ENCODE assay signal across 3 fruit fly cellular contexts in genomic region chr3L:18632187-18632635, dm6.
TF ChIP-seq lines count a peak whose summit lies in the region.

No protein-coding gene starts in this region.

- no peak for TF ChIP-seq CTCF in whole organism, embryonic (GFP tag; optimal IDR thresholded peaks at IDR 0.05; lab: Kevin White, UChicago)

TF ChIP-seq in whole organism, embryonic, 481 proteins besides CTCF, POLR2A, EP300 and RAD21 (continues in another document):
- TF ChIP-seq grn (GFP tag; optimal IDR thresholded peaks at IDR 0.05; lab: Kevin White, UChicago) (peak; percentile 57), CG10366 (GFP tag; IDR thresholded peaks at IDR 0.05; lab: Robert Waterston, UW) (no peak), Ets97D (GFP tag; optimal IDR thresholded peaks at IDR 0.05; lab: Kevin White, UChicago) (no peak), CG32767 (GFP tag; IDR thresholded peaks at IDR 0.05; lab: Robert Waterston, UW) (no peak), corto (GFP tag; optimal IDR thresholded peaks at IDR 0.05; lab: Kevin White, UChicago) (peak; percentile 17), Hey (tag; optimal IDR thresholded peaks at IDR 0.05; lab: Kevin White, UChicago) (no peak), Dip3 (GFP tag; optimal IDR thresholded peaks at IDR 0.05; lab: Kevin White, UChicago) (no peak), chinmo (GFP tag; IDR thresholded peaks at IDR 0.05; lab: Robert Waterston, UW; ENCODE audit: partially characterized antibody) (0 out of 4 replicates have a peak, but pooled peaks have one; percentile 57), CG4854 (GFP tag; optimal IDR thresholded peaks at IDR 0.05; lab: Kevin White, UChicago) (no peak), CG17361 (GFP tag; IDR thresholded peaks at IDR 0.05; lab: Robert Waterston, UW) (no peak), Stat92E (GFP tag; optimal IDR thresholded peaks at IDR 0.05; lab: Kevin White, UChicago) (no peak), CG15011 (GFP tag; optimal IDR thresholded peaks at IDR 0.05; lab: Kevin White, UChicago) (no peak), sug (tag; optimal IDR thresholded peaks at IDR 0.05; lab: Kevin White, UChicago) (peak; percentile 56), sqz (GFP tag; optimal IDR thresholded peaks at IDR 0.05; lab: Kevin White, UChicago) (peak; percentile 12), al (GFP tag; IDR thresholded peaks at IDR 0.05; lab: Robert Waterston, UW) (no peak), hbn (GFP tag; IDR thresholded peaks at IDR 0.05; lab: Robert Waterston, UW; ENCODE audit: partially characterized antibody) (no peak), sens-2 (GFP tag; IDR thresholded peaks at IDR 0.05; lab: Robert Waterston, UW) (no peak), ac (GFP tag; optimal IDR thresholded peaks at IDR 0.05; lab: Kevin White, UChicago) (no peak), CG43689 (GFP tag; IDR thresholded peaks at IDR 0.05; lab: Robert Waterston, UW) (no peak), danr (GFP tag; IDR thresholded peaks at IDR 0.05; lab: Robert Waterston, UW) (no peak), sob (GFP tag; IDR thresholded peaks at IDR 0.05; lab: Robert Waterston, UW) (peak; percentile 28; the same call in 1 of the 2 replicates), CG33213 (GFP tag; optimal IDR thresholded peaks at IDR 0.05; lab: Kevin White, UChicago) (no peak), cwo (GFP tag; optimal IDR thresholded peaks at IDR 0.05; lab: Kevin White, UChicago) (peak; percentile 67), ci (GFP tag; IDR thresholded peaks at IDR 0.05; lab: Robert Waterston, UW) (no peak), BtbVII (GFP tag; optimal IDR thresholded peaks at IDR 0.05; lab: Kevin White, UChicago) (no peak), CG1792 (GFP tag; optimal IDR thresholded peaks at IDR 0.05; lab: Kevin White, UChicago) (no peak), pfk (GFP tag; optimal IDR thresholded peaks at IDR 0.05; lab: Kevin White, UChicago) (no peak), CG15601 (tag; optimal IDR thresholded peaks at IDR 0.05; lab: Kevin White, UChicago) (no peak), Deaf1 (tag; optimal IDR thresholded peaks at IDR 0.05; lab: Kevin White, UChicago) (no peak), CG6791 (GFP tag; IDR thresholded peaks at IDR 0.05; lab: Robert Waterston, UW; ENCODE audit: partially characterized antibody) (no peak), CG17568 (GFP tag; optimal IDR thresholded peaks at IDR 0.05; lab: Kevin White, UChicago) (peak; percentile 35)

TF ChIP-seq in whole organism, prepupa, 60 proteins besides CTCF, POLR2A, EP300 and RAD21:
- TF ChIP-seq vri (GFP tag; optimal IDR thresholded peaks at IDR 0.05; lab: Kevin White, UChicago) (peak; percentile 93), CG3919 (GFP tag; optimal IDR thresholded peaks at IDR 0.05; lab: Kevin White, UChicago) (no peak), CG7368 (GFP tag; optimal IDR thresholded peaks at IDR 0.05; lab: Kevin White, UChicago) (no peak), fd85E (GFP tag; optimal IDR thresholded peaks at IDR 0.05; lab: Kevin White, UChicago) (no peak), Eip93F (GFP tag; optimal IDR thresholded peaks at IDR 0.05; lab: Kevin White, UChicago) (peak; percentile 58), fkh (GFP tag; optimal IDR thresholded peaks at IDR 0.05; lab: Kevin White, UChicago) (peak; percentile 64), Ets21C (GFP tag; optimal IDR thresholded peaks at IDR 0.05; lab: Kevin White, UChicago) (no peak), CG15336 (GFP tag; IDR thresholded peaks at IDR 0.05; lab: Robert Waterston, UW) (no peak), pdm3 (GFP tag; optimal IDR thresholded peaks at IDR 0.05; lab: Kevin White, UChicago) (no peak)
TF ChIP-seq in whole organism, prepupa: peak in this region for 3.

TF ChIP-seq in whole organism, wandering third instar larva, 38 proteins besides CTCF, POLR2A, EP300 and RAD21:
- TF ChIP-seq Myc (optimal IDR thresholded peaks at IDR 0.05; lab: Kevin White, UChicago): no peak
- TF ChIP-seq CrebA (GFP tag; optimal IDR thresholded peaks at IDR 0.05; lab: Kevin White, UChicago; ENCODE audit: borderline replicate concordance): peak; percentile 53
- no peak for TF ChIP-seq N (GFP tag; optimal IDR thresholded peaks at IDR 0.05; lab: Kevin White, UChicago)
- TF ChIP-seq lola (GFP tag; optimal IDR thresholded peaks at IDR 0.05; lab: Kevin White, UChicago): no peak
- TF ChIP-seq Rel (GFP tag; optimal IDR thresholded peaks at IDR 0.05; lab: Kevin White, UChicago): no peak
- TF ChIP-seq Rel (tag; optimal IDR thresholded peaks at IDR 0.05; lab: Kevin White, UChicago): peak; percentile 92
